Worm (Caenorhabditis elegans) whole organism, L2 larva: ENCODE results near the gene snu-23.

Experiments
- aly-2 ChIP-seq: fragments of 150-350 bp; optimal IDR thresholded peaks from 2 replicates; lab custom pipeline; 2014; ENCODE audit warnings: missing biosample characterization, missing genetic modification characterization
- ama-1 ChIP-seq: fragments of 150-350 bp; optimal IDR thresholded peaks from 2 replicates; lab custom pipeline; 2018; ENCODE audit warnings: inconsistent platforms
- egl-27 ChIP-seq: sonication (generic microtip); optimal IDR thresholded peaks from 3 replicates; lab custom pipeline; 2017; ENCODE audit warnings: missing biosample characterization, missing genetic modification reagents, missing genetic modification characterization
- elt-1 ChIP-seq: fragments of 150-350 bp; optimal IDR thresholded peaks from 2 replicates; lab custom pipeline; 2014; ENCODE audit warnings: missing biosample characterization, missing genetic modification characterization
- elt-3 ChIP-seq: sonication (generic microtip); optimal IDR thresholded peaks from 2 replicates; lab custom pipeline; 2017; ENCODE audit warnings: missing biosample characterization, missing genetic modification characterization
- nhr-10 ChIP-seq: sonication (generic microtip); optimal IDR thresholded peaks from 2 replicates; lab custom pipeline; 2017; ENCODE audit warnings: missing biosample characterization, missing genetic modification characterization
- nhr-21 ChIP-seq: fragments of 150-350 bp; optimal IDR thresholded peaks from 2 replicates; lab custom pipeline; 2014; ENCODE audit warnings: missing biosample characterization, missing genetic modification characterization
- nhr-6 ChIP-seq: fragments of 150-350 bp; optimal IDR thresholded peaks from 2 replicates; lab custom pipeline; 2014; ENCODE audit warnings: missing biosample characterization, missing genetic modification characterization
- skn-1 ChIP-seq: sonication (generic microtip); optimal IDR thresholded peaks from 2 replicates; lab custom pipeline; 2017; ENCODE audit warnings: missing biosample characterization, missing genetic modification characterization
- unc-62 ChIP-seq: fragments of 150-350 bp; optimal IDR thresholded peaks from 2 replicates; lab custom pipeline; 2014; ENCODE audit warnings: missing biosample characterization, missing genetic modification reagents, missing genetic modification characterization
- ztf-4 ChIP-seq: fragments of 150-350 bp; optimal IDR thresholded peaks from 2 replicates; lab custom pipeline; 2014; ENCODE audit warnings: missing biosample characterization, missing genetic modification characterization

ce11 chrIII:7731085-7731484 is 38.8 kb downstream of the snu-23 start:
- TF ChIP-seq ama-1 (no peak), aly-2 (tag; lab: Kevin White, UChicago) (no peak), nhr-10 (no peak), nhr-21 (tag; lab: Kevin White, UChicago) (no peak), egl-27 (tag; lab: Kevin White, UChicago) (no peak), nhr-6 (no peak), unc-62 (GFP tag; lab: Kevin White, UChicago) (no peak), skn-1 (no peak), ztf-4 (tag; lab: Kevin White, UChicago) (no peak), elt-3 (tag; lab: Kevin White, UChicago) (no peak), elt-1 (tag; lab: Kevin White, UChicago) (no peak)
